Worm (Caenorhabditis elegans) whole organism, L1 larva: Measurements from ENCODE around the gene sdpn-1.

Experiments
- C34B4.2 ChIP-seq: sonication (generic microtip); optimal IDR thresholded peaks from 2 replicates; lab custom pipeline; 2017; ENCODE audit warnings: mild to moderate bottlenecking, missing genetic modification characterization, missing compliant biosample characterization
- F16B12.6 ChIP-seq: fragments of 150-350 bp; optimal IDR thresholded peaks from 2 replicates; lab custom pipeline; 2014; ENCODE audit warnings: missing biosample characterization, missing genetic modification characterization
- alr-1 ChIP-seq: fragments of 200-800 bp; sonication (Bioruptor generic); optimal IDR thresholded peaks from 2 replicates; lab custom pipeline; 2018; ENCODE audit warnings: borderline replicate concordance, mild to moderate bottlenecking, missing genetic modification characterization, missing compliant biosample characterization
- aly-2 ChIP-seq: fragments of 150-350 bp; optimal IDR thresholded peaks from 2 replicates; lab custom pipeline; 2014; ENCODE audit warnings: missing biosample characterization, missing genetic modification characterization
- ama-1 ChIP-seq: fragments of 150-350 bp; optimal IDR thresholded peaks from 2 replicates; lab custom pipeline; 2014
- blmp-1 ChIP-seq: fragments of 150-350 bp; optimal IDR thresholded peaks from 2 replicates; lab custom pipeline; 2014; ENCODE audit warnings: missing biosample characterization, missing genetic modification characterization
- ceh-82 ChIP-seq, 3 experiments: fragments of 150-350 bp in 1 of 3; sonication (generic microtip) in 2 of 3; optimal IDR thresholded peaks; 2 replicates each; lab custom pipeline; 2014 to 2017; ENCODE audit warnings: missing biosample characterization in 3 of 3, missing genetic modification characterization in 3 of 3
- ceh-90 ChIP-seq: sonication (generic microtip); optimal IDR thresholded peaks from 2 replicates; lab custom pipeline; 2016; ENCODE audit warnings: missing genetic modification characterization, missing compliant biosample characterization
- dsc-1 ChIP-seq: sonication (generic microtip); optimal IDR thresholded peaks from 2 replicates; lab custom pipeline; 2016; ENCODE audit warnings: mild to moderate bottlenecking, missing genetic modification characterization, missing compliant biosample characterization
- efl-1 ChIP-seq, 4 experiments: fragments of 150-350 bp; optimal IDR thresholded peaks in 3 of 4; peaks in 1 of 4; 1 replicate in 1 of 4; 2 replicates in 3 of 4; lab custom pipeline; 2014; ENCODE audit warnings: missing biosample characterization in 2 of 4, missing genetic modification characterization in 2 of 4, missing genetic modification reagents in 2 of 4
- efl-3 ChIP-seq: fragments of 200-800 bp; sonication (Bioruptor generic); optimal IDR thresholded peaks from 2 replicates; lab custom pipeline; 2018; ENCODE audit warnings: mild to moderate bottlenecking, missing genetic modification characterization, missing compliant biosample characterization
- egl-13 ChIP-seq: sonication (generic microtip); optimal IDR thresholded peaks from 2 replicates; lab custom pipeline; 2016; ENCODE audit warnings: missing genotype, missing genetic modification reagents, missing genetic modification characterization, missing compliant biosample characterization
- egl-27 ChIP-seq, 2 experiments: fragments of 150-350 bp in 1 of 2; sonication (generic microtip); optimal IDR thresholded peaks; 3 replicates each; lab custom pipeline; 2017 to 2018; ENCODE audit warnings: missing biosample characterization in 2 of 2, missing genetic modification characterization in 2 of 2, missing genetic modification reagents in 2 of 2
- fkh-8 ChIP-seq: sonication (generic microtip); optimal IDR thresholded peaks from 2 replicates; lab custom pipeline; 2016; ENCODE audit warnings: mild to moderate bottlenecking, missing genetic modification characterization, missing compliant biosample characterization
- fos-1 ChIP-seq: fragments of 150-350 bp; optimal IDR thresholded peaks from 2 replicates; lab custom pipeline; 2014; ENCODE audit warnings: missing biosample characterization, missing genetic modification characterization
- grh-1 ChIP-seq: fragments of 200-800 bp; sonication (Bioruptor generic); IDR thresholded peaks from 2 replicates; pipeline ENCODE4 v1.3.6; 2022; ENCODE audit warnings: missing genetic modification reagents, missing genetic modification characterization, missing compliant biosample characterization
- hpl-2 ChIP-seq: fragments of 150-350 bp; optimal IDR thresholded peaks from 2 replicates; lab custom pipeline; 2014; ENCODE audit warnings: missing biosample characterization, missing genetic modification reagents, missing genetic modification characterization
- irx-1 ChIP-seq: sonication (generic microtip); optimal IDR thresholded peaks from 2 replicates; lab custom pipeline; 2016; ENCODE audit warnings: missing genetic modification characterization, missing compliant biosample characterization
- lin-13 ChIP-seq: fragments of 150-350 bp; optimal IDR thresholded peaks from 2 replicates; lab custom pipeline; 2014; ENCODE audit warnings: missing biosample characterization, missing genetic modification reagents, missing genetic modification characterization
- lin-35 ChIP-seq, 2 experiments: fragments of 150-350 bp; optimal IDR thresholded peaks; 2 replicates each; lab custom pipeline; 2014; ENCODE audit warnings: missing biosample characterization in 2 of 2, missing genetic modification characterization in 2 of 2, missing genetic modification reagents in 2 of 2
- lin-39 ChIP-seq: fragments of 150-350 bp; optimal IDR thresholded peaks from 2 replicates; lab custom pipeline; 2014; ENCODE audit warnings: missing biosample characterization, missing genetic modification reagents, missing genetic modification characterization
- lir-3 ChIP-seq: sonication (generic microtip); optimal IDR thresholded peaks from 2 replicates; lab custom pipeline; 2016; ENCODE audit warnings: mild to moderate bottlenecking, missing genetic modification characterization, moderate library complexity, missing compliant biosample characterization; ENCODE audit not compliant: poor library complexity
- lsy-2 ChIP-seq, 2 experiments: fragments of 150-350 bp; optimal IDR thresholded peaks; 2 replicates each; lab custom pipeline; 2014; ENCODE audit warnings: missing biosample characterization in 2 of 2, missing genetic modification characterization in 2 of 2
- mdl-1 ChIP-seq, 2 experiments: fragments of 150-350 bp; optimal IDR thresholded peaks; 2 replicates each; lab custom pipeline; 2014 to 2017; ENCODE audit warnings: missing biosample characterization in 2 of 2, missing genetic modification characterization in 2 of 2, inconsistent platforms in 1 of 2
- mef-2 ChIP-seq: fragments of 150-350 bp; optimal IDR thresholded peaks from 2 replicates; lab custom pipeline; 2014; ENCODE audit warnings: missing biosample characterization, missing genetic modification characterization
- nhr-11 ChIP-seq: fragments of 150-350 bp; optimal IDR thresholded peaks from 2 replicates; lab custom pipeline; 2014; ENCODE audit warnings: missing biosample characterization, missing genetic modification characterization
- nhr-19 ChIP-seq: fragments of 200-800 bp; sonication (Bioruptor generic); conservative IDR thresholded peaks from 2 replicates; pipeline ENCODE4 v1.3.6; 2022; ENCODE audit warnings: missing genetic modification characterization, missing compliant biosample characterization
- nhr-237 ChIP-seq: fragments of 150-350 bp; optimal IDR thresholded peaks from 2 replicates; lab custom pipeline; 2014; ENCODE audit warnings: missing biosample characterization, missing genetic modification characterization
- nhr-76 ChIP-seq: sonication (generic microtip); optimal IDR thresholded peaks from 2 replicates; lab custom pipeline; 2017; ENCODE audit warnings: missing biosample characterization, missing genetic modification characterization
- nhr-84 ChIP-seq: sonication (generic microtip); optimal IDR thresholded peaks from 2 replicates; lab custom pipeline; 2017; ENCODE audit warnings: missing biosample characterization, missing genetic modification characterization
- pag-3 ChIP-seq: sonication (generic microtip); optimal IDR thresholded peaks from 2 replicates; lab custom pipeline; 2017; ENCODE audit warnings: missing genetic modification characterization, mild to moderate bottlenecking, missing compliant biosample characterization, antibody characterized with exemption, borderline replicate concordance; ENCODE audit not compliant: insufficient read depth
- pax-3 ChIP-seq: fragments of 200-800 bp; sonication (Bioruptor generic); optimal IDR thresholded peaks from 2 replicates; lab custom pipeline; 2018; ENCODE audit warnings: mild to moderate bottlenecking, missing genetic modification characterization, moderate library complexity, missing compliant biosample characterization
- rnt-1 ChIP-seq: sonication (generic microtip); optimal IDR thresholded peaks from 2 replicates; lab custom pipeline; 2016; ENCODE audit warnings: mild to moderate bottlenecking, missing genetic modification characterization, moderate library complexity, missing compliant biosample characterization
- skn-1 ChIP-seq: fragments of 150-350 bp; optimal IDR thresholded peaks from 2 replicates; lab custom pipeline; 2014; ENCODE audit warnings: missing biosample characterization, missing genetic modification characterization
- snu-23 ChIP-seq: sonication (generic microtip); optimal IDR thresholded peaks from 2 replicates; lab custom pipeline; 2016; ENCODE audit warnings: missing genetic modification characterization, missing compliant biosample characterization
- sptf-1 ChIP-seq: fragments of 150-350 bp; optimal IDR thresholded peaks from 2 replicates; lab custom pipeline; 2014; ENCODE audit warnings: missing biosample characterization, missing genetic modification characterization
- swsn-7 ChIP-seq: sonication (generic microtip); optimal IDR thresholded peaks from 2 replicates; lab custom pipeline; 2016; ENCODE audit warnings: missing genetic modification characterization, missing compliant biosample characterization
- unc-130 ChIP-seq: fragments of 150-350 bp; optimal IDR thresholded peaks from 2 replicates; lab custom pipeline; 2017; ENCODE audit warnings: missing biosample characterization, missing genetic modification characterization, inconsistent platforms
- unc-86 ChIP-seq: sonication (generic microtip); optimal IDR thresholded peaks from 2 replicates; lab custom pipeline; 2016; ENCODE audit warnings: missing genetic modification characterization, missing compliant biosample characterization
- unc-98 ChIP-seq: fragments of 200-800 bp; sonication (Bioruptor generic); IDR thresholded peaks from 2 replicates; pipeline ENCODE4 v1.3.6; 2022; ENCODE audit warnings: missing genetic modification characterization, missing compliant biosample characterization
- xbp-1 ChIP-seq: sonication (generic microtip); optimal IDR thresholded peaks from 2 replicates; lab custom pipeline; 2016; ENCODE audit warnings: missing genetic modification characterization, missing compliant biosample characterization
- zag-1 ChIP-seq: fragments of 150-350 bp; optimal IDR thresholded peaks from 2 replicates; lab custom pipeline; 2014; ENCODE audit warnings: missing biosample characterization, missing genetic modification characterization
- ztf-4 ChIP-seq: fragments of 150-350 bp; optimal IDR thresholded peaks from 2 replicates; lab custom pipeline; 2014; ENCODE audit warnings: missing biosample characterization, missing genetic modification characterization

The sdpn-1 gene

ce11 chrX:7997968-7998367 lies at the start of gene sdpn-1:
TSS of gene sdpn-1 (minus strand) at chrX:7998229.
- TF ChIP-seq hpl-2 (GFP tag; lab: Kevin White, UChicago) = no peak
- no peak for TF ChIP-seq F16B12.6 (tag; lab: Kevin White, UChicago)
- TF ChIP-seq fkh-8 (tag; lab: Kevin White, UChicago) = no peak
- no peak for TF ChIP-seq pax-3 (tag; lab: Kevin White, UChicago)
- TF ChIP-seq nhr-19 (GFP tag; lab: Robert Waterston, UW) = no peak

ce11 chrX:8045152-8045551 lies 47.1 kb upstream of the sdpn-1 start, which contains the start of gene C18A11.4:
TSS of gene C18A11.4 (plus strand) at chrX:8045518.
- no peak for TF ChIP-seq ztf-4 (tag; lab: Kevin White, UChicago)
- no peak for TF ChIP-seq nhr-84
- TF ChIP-seq irx-1 (tag; lab: Kevin White, UChicago) = no peak
- TF ChIP-seq lin-39 = no peak
- peak; percentile 85 for TF ChIP-seq blmp-1 (tag; lab: Kevin White, UChicago)
- no peak for TF ChIP-seq ceh-90
- TF ChIP-seq unc-98 (GFP tag; lab: Robert Waterston, UW) = no peak
- no peak for TF ChIP-seq mdl-1 (tag; optimal IDR thresholded peaks at IDR 0.05; lab: Kevin White, UChicago)

DNA sequence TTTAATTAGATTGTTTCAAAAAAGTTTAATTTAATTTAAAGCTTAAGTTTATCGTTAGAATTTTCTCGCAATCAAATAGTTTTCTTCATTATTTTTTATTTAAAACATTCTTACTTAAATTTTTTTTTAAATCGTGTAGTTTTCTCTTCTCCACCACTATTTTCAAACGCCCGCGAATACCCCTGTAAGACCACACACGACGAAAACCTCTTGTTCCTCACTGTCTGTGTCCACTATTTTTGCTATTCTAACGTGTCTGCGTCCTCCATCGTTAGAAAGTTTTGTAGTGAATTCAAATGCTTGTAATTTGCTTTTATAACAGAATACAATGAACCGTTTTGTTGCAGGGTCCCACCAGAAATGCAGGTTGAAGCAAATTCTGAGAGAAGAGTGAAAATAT lies 42.9 kb upstream of the sdpn-1 start, which contains the start of gene xol-1:
Gene xol-1 (plus strand): TSS at position 347 of the 400 bp plus-strand sequence.
- TF ChIP-seq lin-35 (GFP tag; optimal IDR thresholded peaks at IDR 0.05; lab: Kevin White, UChicago) (peak in 1 of 2 experiments; percentile 30), efl-3 (GFP tag; lab: Kevin White, UChicago) (no peak), efl-1 (optimal IDR thresholded peaks at IDR 0.05; lab: Kevin White, UChicago) (no peak), efl-1 (GFP tag; optimal IDR thresholded peaks at IDR 0.05 in 1 of 2; lab: Kevin White, UChicago) (peak in 1 of 2 experiments; percentile 37), unc-130 (no peak), rnt-1 (tag; lab: Kevin White, UChicago) (peak; percentile 12), aly-2 (tag; lab: Kevin White, UChicago) (no peak), snu-23 (GFP tag; lab: Kevin White, UChicago) (peak; percentile 23), mdl-1 (tag; optimal IDR thresholded peaks at IDR 0.05; lab: Kevin White, UChicago) (no peak), nhr-11 (tag; lab: Kevin White, UChicago) (no peak), lsy-2 (tag; optimal IDR thresholded peaks at IDR 0.05; lab: Kevin White, UChicago) (no peak), ztf-4 (tag; lab: Kevin White, UChicago) (no peak), blmp-1 (tag; lab: Kevin White, UChicago) (peak; percentile 30), skn-1 (tag; lab: Kevin White, UChicago) (peak; percentile 0), lin-13 (GFP tag; lab: Kevin White, UChicago) (no peak), ceh-82 (tag; optimal IDR thresholded peaks at IDR 0.05; lab: Kevin White, UChicago) (no peak), sptf-1 (tag; lab: Kevin White, UChicago) (no peak)

DNA sequence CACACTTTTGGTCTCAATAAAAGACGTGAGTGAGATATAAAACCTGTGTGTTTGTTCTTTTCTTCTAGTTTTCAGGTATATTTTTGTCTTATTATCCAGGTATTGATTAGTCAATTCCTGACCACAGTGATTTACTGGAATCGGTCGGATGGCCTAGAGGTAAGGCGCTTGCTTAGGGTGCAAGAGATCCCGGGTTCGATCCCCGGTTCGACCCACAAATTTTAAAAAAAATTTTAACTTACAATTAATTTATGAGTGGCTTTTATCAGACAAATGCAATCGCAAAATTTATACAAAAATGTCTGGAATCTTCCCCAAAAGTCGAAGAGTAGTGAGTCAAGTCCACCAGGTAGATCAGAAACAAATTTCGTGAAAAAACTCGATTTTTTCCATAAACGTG lies 39.3 kb upstream of the sdpn-1 start:
- TF ChIP-seq C34B4.2 (tag; lab: Kevin White, UChicago) (no peak), lir-3 (tag; lab: Kevin White, UChicago) (no peak), F16B12.6 (tag; lab: Kevin White, UChicago) (no peak), alr-1 (tag; lab: Kevin White, UChicago) (no peak), irx-1 (tag; lab: Kevin White, UChicago) (no peak), swsn-7 (tag; lab: Kevin White, UChicago) (no peak), egl-13 (tag; lab: Kevin White, UChicago) (no peak), egl-27 (tag; optimal IDR thresholded peaks at IDR 0.05; lab: Kevin White, UChicago) (no peak)

DNA sequence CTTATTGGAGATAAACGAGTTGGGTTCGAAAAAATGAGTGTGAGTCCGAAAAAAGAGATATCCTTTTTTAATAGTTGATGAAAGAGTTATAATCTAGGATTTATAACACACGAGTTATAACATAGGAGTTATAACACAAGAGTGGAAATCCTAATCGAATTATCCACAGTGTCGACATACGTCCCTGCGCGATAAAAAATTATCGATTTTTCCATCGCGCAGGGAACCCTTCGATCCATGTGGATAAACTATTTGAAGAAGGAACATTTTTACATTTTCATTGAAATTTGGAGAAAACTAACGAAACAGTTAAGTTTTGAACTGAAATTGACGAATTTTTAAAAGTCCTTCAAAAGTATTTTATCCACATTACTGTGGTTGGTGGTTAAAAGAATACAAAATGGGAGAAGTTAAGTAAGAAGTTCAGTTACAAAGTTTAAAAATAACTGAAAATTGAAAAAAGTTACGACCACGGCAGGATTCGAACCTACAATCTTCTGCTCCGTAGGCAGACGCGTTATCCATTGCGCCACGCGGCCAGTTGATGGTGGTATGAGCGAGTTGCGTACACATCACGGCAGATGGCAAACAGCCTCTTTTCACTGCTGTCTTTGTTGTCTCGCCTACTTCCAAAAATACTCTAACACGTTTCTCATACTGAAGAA lies 38.3 kb upstream of the sdpn-1 start:
- no peak for TF ChIP-seq ama-1 (lab: Kevin White, UChicago)
- TF ChIP-seq skn-1 (tag; lab: Kevin White, UChicago) = peak; percentile 96
- peak; percentile 97 for TF ChIP-seq xbp-1 (tag; lab: Kevin White, UChicago)
- TF ChIP-seq pag-3 (tag; lab: Kevin White, UChicago) = no peak
- TF ChIP-seq grh-1 (GFP tag; lab: Robert Waterston, UW) = peak; percentile 96
- TF ChIP-seq efl-1 (optimal IDR thresholded peaks at IDR 0.05; lab: Kevin White, UChicago) = peak; percentile 85 to 89
- TF ChIP-seq efl-1 (GFP tag; optimal IDR thresholded peaks at IDR 0.05 in 1 of 2; lab: Kevin White, UChicago) = peak; percentile 73 to 97
- peak; percentile 42 to 86 for TF ChIP-seq mdl-1 (tag; optimal IDR thresholded peaks at IDR 0.05; lab: Kevin White, UChicago)
- TF ChIP-seq pax-3 (tag; lab: Kevin White, UChicago) = peak; percentile 95
- peak; percentile 96 for TF ChIP-seq nhr-237 (tag; lab: Kevin White, UChicago)
- peak; percentile 97 for TF ChIP-seq unc-86 (tag; lab: Kevin White, UChicago)
- TF ChIP-seq fos-1 = peak; percentile 98
- TF ChIP-seq mef-2 (tag; lab: Kevin White, UChicago) = peak; percentile 88
- peak; percentile 100 for TF ChIP-seq dsc-1
- TF ChIP-seq zag-1 (tag; lab: Kevin White, UChicago) = peak; percentile 86
- peak; percentile 78 for TF ChIP-seq nhr-76 (tag; lab: Kevin White, UChicago)
- TF ChIP-seq alr-1 (tag; lab: Kevin White, UChicago) = no peak
